Fruit fly (Drosophila melanogaster) whole organism: ENCODE data around the gene Tmc.

ENCODE experiments used
- CG8478 ChIP-seq: fragments of >200 bp; optimal IDR thresholded peaks from 2 replicates; lab custom pipeline; 2018; ENCODE audit warnings: inconsistent platforms
- Dll ChIP-seq: fragments of >200 bp; optimal IDR thresholded peaks from 2 replicates; lab custom pipeline; 2017
- EcR ChIP-seq, 2 experiments: fragments of >200 bp; optimal IDR thresholded peaks; 2 replicates each; lab custom pipeline; 2017; ENCODE audit warnings: missing biosample characterization in 2 of 2, missing genetic modification characterization in 2 of 2, missing genetic modification reagents in 2 of 2
- pan ChIP-seq: fragments of >200 bp; optimal IDR thresholded peaks from 2 replicates; lab custom pipeline; 2017
- psq ChIP-seq: fragments of >200 bp; optimal IDR thresholded peaks from 2 replicates; lab custom pipeline; 2017
- usp ChIP-seq: fragments of >200 bp; optimal IDR thresholded peaks from 2 replicates; lab custom pipeline; 2017; ENCODE audit warnings: missing biosample characterization, missing genetic modification characterization, mixed read lengths

The Tmc gene

dm6 chr3L:9569194-9569593 is 28.4 kb upstream of the Tmc start:
- TF ChIP-seq pan (lab: Kevin White, UChicago) (no peak), psq (no peak), EcR (GFP tag; optimal IDR thresholded peaks at IDR 0.05; lab: Kevin White, UChicago) (no peak), CG8478 (no peak), Dll (lab: Kevin White, UChicago) (no peak), usp (GFP tag; lab: Kevin White, UChicago) (no peak)

- TF ChIP-seq Dll (lab: Kevin White, UChicago) (no peak), EcR (GFP tag; optimal IDR thresholded peaks at IDR 0.05; lab: Kevin White, UChicago) (no peak), psq (no peak), usp (GFP tag; lab: Kevin White, UChicago) (no peak), pan (lab: Kevin White, UChicago) (no peak), CG8478 (no peak)
Observed at dm6 chr3L:9569849-9570248, 27.7 kb upstream of the Tmc start.

- TF ChIP-seq pan (lab: Kevin White, UChicago) (no peak), EcR (GFP tag; optimal IDR thresholded peaks at IDR 0.05; lab: Kevin White, UChicago) (no peak), Dll (lab: Kevin White, UChicago) (no peak), CG8478 (no peak), usp (GFP tag; lab: Kevin White, UChicago) (no peak), psq (no peak)
Observed at dm6 chr3L:9571629-9572028, 25.9 kb upstream of the Tmc start.

dm6 chr3L:9583388-9583787 is 14.2 kb upstream of the Tmc start:
- TF ChIP-seq CG8478: no peak
- no peak for TF ChIP-seq psq

DNA sequence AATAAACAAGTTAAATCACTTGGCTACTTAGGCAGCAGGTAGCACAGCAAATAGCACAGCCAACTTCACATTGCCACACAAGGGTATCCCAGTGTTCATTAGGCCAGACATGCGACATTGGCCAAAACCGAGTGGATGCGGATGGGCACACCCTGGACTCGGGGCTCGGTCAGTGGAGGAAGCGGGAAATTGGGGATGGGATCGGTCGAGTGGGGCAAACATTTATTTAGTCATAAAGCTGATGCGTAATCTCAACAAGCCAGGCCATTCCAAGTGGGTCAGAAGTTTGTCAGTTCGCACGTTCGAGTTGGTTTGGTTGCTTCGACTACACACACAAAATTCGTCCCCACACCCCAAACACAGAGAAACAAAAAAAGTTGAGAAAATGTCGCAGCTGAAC is 1.1 kb downstream of the Tmc start, which contains the start of gene CG3222:
Gene CG3222, plus strand, starts transcription at position 301 of the 400 bp plus-strand sequence.
- TF ChIP-seq Dll (lab: Kevin White, UChicago) (no peak), psq (no peak), CG8478 (no peak), pan (lab: Kevin White, UChicago) (no peak), usp (GFP tag; lab: Kevin White, UChicago) (no peak), EcR (GFP tag; optimal IDR thresholded peaks at IDR 0.05; lab: Kevin White, UChicago) (no peak)

DNA sequence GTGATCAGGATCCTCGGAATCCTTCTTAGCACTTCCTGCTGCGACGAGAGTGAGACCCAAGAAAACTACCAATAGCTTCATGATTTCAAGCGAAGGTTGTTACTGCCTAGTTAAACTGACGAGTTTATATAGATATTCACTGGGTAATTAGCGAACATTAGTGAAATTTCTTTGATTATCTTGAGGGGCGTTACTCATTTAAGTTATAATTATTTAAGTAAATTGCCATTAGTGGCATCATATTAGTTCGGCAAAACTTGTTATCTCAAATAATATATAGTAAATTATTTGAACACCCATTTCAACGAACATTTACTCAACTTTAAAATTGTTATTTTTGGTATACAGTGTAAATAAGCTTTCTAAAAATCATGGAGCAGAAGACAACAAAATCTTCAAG is 3.7 kb downstream of the Tmc start, which contains the start of the genes CG3088 and CG3306:
Gene CG3088, minus strand, starts transcription at position 101 of the 400 bp plus-strand sequence.
Gene CG3306, plus strand, starts transcription at position 299 of the 400 bp plus-strand sequence.
- TF ChIP-seq usp (GFP tag; lab: Kevin White, UChicago) (no peak), CG8478 (no peak), pan (lab: Kevin White, UChicago) (no peak), psq (no peak), EcR (GFP tag; optimal IDR thresholded peaks at IDR 0.05; lab: Kevin White, UChicago) (no peak), Dll (lab: Kevin White, UChicago) (no peak)

DNA sequence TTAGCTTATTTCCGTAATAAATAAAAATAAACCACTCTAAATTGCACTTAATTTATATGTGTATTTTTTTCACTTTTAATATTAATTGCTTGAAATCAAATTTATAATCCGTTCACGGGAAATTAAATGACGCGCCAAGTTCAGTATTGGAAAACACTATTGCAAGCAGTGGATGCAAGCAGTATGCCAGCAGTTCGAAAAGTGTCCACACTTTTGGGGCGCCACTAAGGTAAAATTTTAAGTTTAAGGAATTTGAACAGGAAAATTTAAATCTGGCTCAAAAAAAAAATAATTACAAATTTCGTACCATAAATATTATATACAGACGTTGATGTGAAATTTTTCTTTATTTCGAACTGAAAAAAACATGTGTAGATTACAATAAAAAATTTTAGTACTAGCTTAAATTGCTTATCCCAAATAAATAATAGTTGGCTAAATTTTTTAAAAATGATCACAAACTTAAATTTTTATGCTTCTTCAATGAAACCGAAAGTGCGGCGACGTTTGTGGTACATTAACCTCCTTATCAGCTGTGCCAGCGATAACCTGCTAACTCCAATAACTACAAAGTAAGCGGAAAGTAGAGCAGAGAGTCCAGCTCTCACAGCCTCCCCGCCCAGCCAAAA is 16.5 kb downstream of the Tmc start:
- TF ChIP-seq Dll (lab: Kevin White, UChicago) (no peak), psq (no peak), CG8478 (no peak), EcR (GFP tag; optimal IDR thresholded peaks at IDR 0.05; lab: Kevin White, UChicago) (no peak), usp (GFP tag; lab: Kevin White, UChicago) (no peak), pan (lab: Kevin White, UChicago) (no peak)

DNA sequence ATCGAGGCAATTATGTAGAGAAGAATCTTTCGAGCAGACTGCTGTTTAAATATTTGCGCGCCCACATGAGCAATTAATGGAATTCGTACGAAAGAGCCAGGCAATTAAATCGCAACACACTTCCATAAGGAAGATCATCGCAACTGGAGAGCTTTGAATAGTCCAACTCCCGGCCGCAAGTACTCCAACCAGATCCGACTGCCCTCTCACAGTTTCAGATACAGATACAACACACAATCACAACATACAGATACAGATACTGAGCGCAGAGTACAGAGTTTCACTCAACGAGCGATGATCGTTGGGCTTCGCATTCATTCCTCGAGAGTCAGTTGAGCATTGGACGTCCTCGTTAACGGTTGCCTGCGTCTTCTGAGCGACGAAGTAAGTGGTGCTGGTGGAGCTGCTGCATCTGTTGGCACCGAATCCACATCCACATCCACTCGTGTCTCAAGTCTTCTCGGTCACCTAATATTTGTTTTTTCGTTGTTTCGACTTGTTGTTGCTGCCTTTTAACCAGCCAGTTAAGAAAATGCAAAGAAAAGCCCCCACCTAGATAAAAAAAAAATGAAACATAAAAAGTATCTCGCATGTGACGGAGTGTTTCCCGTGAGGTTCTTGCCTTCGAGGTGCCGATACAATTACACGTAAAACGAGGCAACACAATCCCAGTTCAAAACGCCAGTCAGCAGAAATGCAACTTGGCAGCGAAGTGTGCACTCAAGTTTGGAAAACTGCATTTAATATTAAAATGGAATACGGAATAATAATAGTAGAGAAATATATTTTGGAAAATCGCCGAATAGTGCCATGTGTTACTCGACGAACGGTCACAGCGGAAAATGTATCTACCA is 17.3 kb downstream of the Tmc start, which contains the start of gene LanB2:
Gene LanB2, plus strand, starts transcription at position 326 of the 854 bp plus-strand sequence.
- no peak for TF ChIP-seq usp (GFP tag; lab: Kevin White, UChicago)
- no peak for TF ChIP-seq Dll (lab: Kevin White, UChicago)
- TF ChIP-seq pan (lab: Kevin White, UChicago): no peak
- no peak for TF ChIP-seq EcR (GFP tag; optimal IDR thresholded peaks at IDR 0.05; lab: Kevin White, UChicago)
- TF ChIP-seq psq: no peak
- no peak for TF ChIP-seq CG8478

DNA sequence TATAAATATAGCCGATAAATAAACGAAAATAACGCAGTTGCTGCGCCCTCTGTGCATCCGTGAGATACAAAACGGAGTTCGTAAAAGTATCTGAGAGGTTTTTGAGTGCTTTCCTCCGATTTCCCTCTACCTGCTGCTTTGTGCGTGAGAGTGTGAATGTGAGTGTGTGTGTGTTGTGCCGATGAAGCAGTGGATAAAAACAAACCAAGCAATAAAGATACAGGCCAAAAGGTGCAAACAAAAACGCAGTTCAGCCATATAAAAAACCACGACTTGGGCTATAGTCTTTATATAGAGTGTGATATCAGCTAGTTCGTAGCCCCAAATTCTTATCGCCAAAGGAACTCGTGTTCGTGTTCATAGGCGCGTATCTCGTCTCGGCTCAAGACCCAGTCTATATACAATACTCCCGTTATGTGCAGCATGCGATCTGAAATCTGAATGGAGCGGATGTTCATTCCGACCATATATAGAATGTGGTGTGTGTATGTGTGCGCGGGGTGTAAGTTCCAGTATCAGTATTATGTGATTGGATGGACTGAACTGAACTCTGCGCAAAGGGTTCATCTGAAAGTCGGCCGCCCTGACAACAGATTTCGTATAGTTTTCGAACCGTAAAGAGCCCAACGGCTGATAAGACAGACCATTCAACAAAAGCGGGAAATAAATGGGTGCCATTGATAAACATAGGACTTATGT is 18.0 kb downstream of the Tmc start:
- no peak for TF ChIP-seq usp (GFP tag; lab: Kevin White, UChicago)
- TF ChIP-seq CG8478: no peak
- TF ChIP-seq psq: no peak
- TF ChIP-seq pan (lab: Kevin White, UChicago): no peak
- TF ChIP-seq EcR (GFP tag; optimal IDR thresholded peaks at IDR 0.05; lab: Kevin White, UChicago): no peak
- no peak for TF ChIP-seq Dll (lab: Kevin White, UChicago)

DNA sequence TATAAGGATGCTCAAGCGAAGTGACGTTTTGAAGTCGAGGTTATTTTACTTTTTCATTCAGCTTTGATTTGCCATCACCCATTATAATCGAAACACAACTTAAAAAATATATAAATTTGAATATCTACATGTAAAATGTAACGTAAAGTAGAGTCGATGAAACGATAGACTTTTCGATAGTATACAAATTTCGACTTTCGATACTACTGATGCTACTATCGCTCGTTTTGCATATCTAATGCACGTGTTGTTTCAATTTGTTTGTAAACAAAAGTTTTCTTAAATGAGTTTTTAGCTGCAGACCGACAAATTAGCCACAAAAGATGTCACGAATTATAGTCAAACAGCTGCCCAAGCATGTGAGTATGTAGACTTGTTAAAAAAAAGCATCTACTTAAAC is 26.4 kb downstream of the Tmc start, which contains the start of gene CG3335:
Gene CG3335, plus strand, starts transcription at position 224 of the 400 bp plus-strand sequence.
- TF ChIP-seq CG8478: no peak
- no peak for TF ChIP-seq pan (lab: Kevin White, UChicago)
- no peak for TF ChIP-seq psq
- TF ChIP-seq Dll (lab: Kevin White, UChicago): no peak
- no peak for TF ChIP-seq EcR (GFP tag; optimal IDR thresholded peaks at IDR 0.05; lab: Kevin White, UChicago)
- TF ChIP-seq usp (GFP tag; lab: Kevin White, UChicago): no peak

dm6 chr3L:9628376-9628775 is 30.8 kb downstream of the Tmc start, which contains the start of gene Cyp40:
Cyp40 (plus strand) TSS chr3L:9628676.
- no peak for TF ChIP-seq pan (lab: Kevin White, UChicago)
- no peak for TF ChIP-seq Dll (lab: Kevin White, UChicago)
- TF ChIP-seq psq: no peak
- TF ChIP-seq CG8478: no peak
- no peak for TF ChIP-seq EcR (GFP tag; optimal IDR thresholded peaks at IDR 0.05; lab: Kevin White, UChicago)
- TF ChIP-seq usp (GFP tag; lab: Kevin White, UChicago): no peak
